Fruit fly (Drosophila melanogaster) S2 (cell line): ENCODE results near the gene Desat1.

Source experiments
- CG8478 ChIP-seq: fragments of >200 bp; optimal IDR thresholded peaks from 2 replicates; lab custom pipeline; 2018
- CTCF ChIP-seq, 2 experiments: fragments of >200 bp; optimal IDR thresholded peaks; 2 replicates each; lab custom pipeline; 2018

DNA sequence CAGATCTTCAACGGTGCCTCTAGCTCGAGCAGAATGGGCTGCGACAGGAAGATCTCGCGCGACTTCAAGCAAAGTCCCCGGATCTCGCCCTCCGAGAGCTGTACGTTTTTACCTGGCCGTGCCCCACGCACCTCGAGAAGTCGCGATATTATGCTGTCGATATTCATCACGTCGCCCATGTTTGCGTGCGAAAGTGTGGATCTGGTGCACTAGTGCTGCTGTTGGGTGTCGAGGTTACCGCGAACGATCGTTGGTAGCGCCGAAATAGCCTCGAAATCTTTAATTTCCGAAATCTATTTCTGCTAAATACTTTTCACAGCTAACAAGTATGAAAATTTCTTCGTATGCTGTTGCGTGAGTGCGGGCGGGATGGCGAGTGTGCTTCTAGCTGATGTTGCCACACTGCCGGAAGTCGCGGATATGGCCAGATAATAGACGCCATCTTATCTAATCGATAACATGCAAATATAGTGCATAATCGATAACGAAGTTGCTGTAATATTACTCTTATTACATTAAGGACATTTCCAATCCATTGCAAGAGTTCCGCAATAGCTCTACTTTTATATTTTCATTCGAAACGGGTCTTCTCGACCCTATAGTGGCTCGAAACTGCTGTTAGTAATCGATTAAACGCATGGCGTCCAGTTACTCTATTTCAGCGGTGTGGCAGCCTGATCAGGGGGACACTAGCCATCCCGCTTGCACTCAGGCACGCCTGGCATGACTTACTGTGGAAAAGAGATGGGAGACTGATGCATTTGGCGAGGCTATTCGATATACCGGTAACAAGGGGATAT lies 13.7 kb upstream of the Desat1 start, which contains the start of gene Pp1-87B:
- TF ChIP-seq CTCF (optimal IDR thresholded peaks at IDR 0.05; lab: Kevin White, UChicago) (peak in 1 of 2 experiments; percentile 12), CG8478 (no peak)
